Fruit fly (Drosophila melanogaster): ENCODE data around the gene CG44198.

CG44198 gene

DNA sequence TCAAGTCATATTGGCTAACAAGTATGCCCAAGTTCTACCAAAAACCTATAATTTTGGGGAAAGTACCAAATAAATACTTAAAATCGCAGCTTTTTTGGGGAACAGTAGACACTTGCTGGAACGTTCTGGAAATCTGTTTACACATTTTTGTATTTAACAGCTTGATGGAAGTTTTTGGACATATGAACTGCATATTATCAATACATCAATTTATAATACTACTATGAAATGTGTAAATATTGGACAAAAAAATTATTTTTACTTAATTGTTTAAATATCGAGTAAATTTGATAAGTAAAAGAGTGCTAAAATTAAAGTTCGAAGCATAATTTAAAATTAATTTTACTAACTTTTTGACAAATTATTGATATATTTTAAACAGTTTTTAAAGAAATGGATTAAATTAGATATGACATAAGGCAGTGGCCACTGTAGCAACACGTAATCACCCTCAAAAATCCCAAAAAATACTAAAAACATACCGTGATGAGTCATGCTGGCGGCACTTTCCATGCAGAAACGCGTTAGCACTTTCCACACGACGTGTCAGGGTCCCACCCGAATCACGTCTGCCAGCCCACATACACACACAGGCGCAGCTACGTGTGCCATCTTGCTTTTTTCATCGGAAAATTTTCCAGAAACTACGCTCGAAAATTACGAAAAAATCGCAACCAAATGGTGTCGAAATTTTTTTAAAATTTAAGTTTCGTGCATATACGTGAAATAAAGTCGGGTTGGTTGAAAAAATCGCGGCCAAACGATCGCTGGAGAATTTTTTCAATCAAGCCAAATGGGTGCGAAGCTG lies 46.3 kb upstream of the CG44198 start, which contains the start of gene Sirt1 (continued):
- TF ChIP-seq Fer3 (tag; optimal IDR thresholded peaks at IDR 0.05) (peak; percentile 78), CG18262 (tag; optimal IDR thresholded peaks at IDR 0.05) (peak; percentile 94), her (GFP tag; optimal IDR thresholded peaks at IDR 0.05) (peak; percentile 42), Bgb (GFP tag; IDR thresholded peaks at IDR 0.05; ENCODE audit: partially characterized antibody) (peak; percentile 48; the same call in 1 of the 2 replicates), gsb (GFP tag; IDR thresholded peaks at IDR 0.05) (peak; percentile 52; the same call in 1 of the 2 replicates), trem (tag; optimal IDR thresholded peaks at IDR 0.05) (peak; percentile 61), Myb (GFP tag; optimal IDR thresholded peaks at IDR 0.05) (no peak), CG10654 (GFP tag; optimal IDR thresholded peaks at IDR 0.05) (peak; percentile 76), pb (GFP tag; optimal IDR thresholded peaks at IDR 0.05) (no peak), CG43689 (GFP tag; IDR thresholded peaks at IDR 0.05) (peak; percentile 58), CG1233 (GFP tag; optimal IDR thresholded peaks at IDR 0.05) (peak; percentile 86), CG13123 (GFP tag; optimal IDR thresholded peaks at IDR 0.05) (peak; percentile 72), CG6272 (GFP tag; IDR thresholded peaks at IDR 0.05) (peak; percentile 63), fd3F (GFP tag; optimal IDR thresholded peaks at IDR 0.05) (peak; percentile 87), NfI (GFP tag; optimal IDR thresholded peaks at IDR 0.05) (peak; percentile 81), CG11696 (GFP tag; IDR thresholded peaks at IDR 0.05) (0 out of 2 replicates have a peak, but pooled peaks have one; percentile 35), CG1529 (GFP tag; optimal IDR thresholded peaks at IDR 0.05) (peak; percentile 65), mam (GFP tag; optimal IDR thresholded peaks at IDR 0.05) (peak; percentile 59), CG10366 (GFP tag; IDR thresholded peaks at IDR 0.05) (peak; percentile 61), ATbp (GFP tag; optimal IDR thresholded peaks at IDR 0.05) (peak; percentile 62), Hr51 (GFP tag; optimal IDR thresholded peaks at IDR 0.05) (peak; percentile 7 to 89), CG2678 (tag; optimal IDR thresholded peaks at IDR 0.05) (peak; percentile 96), oc (tag; optimal IDR thresholded peaks at IDR 0.05) (no peak), yki (optimal IDR thresholded peaks at IDR 0.05) (no peak), D19A (tag; optimal IDR thresholded peaks at IDR 0.05) (no peak), CG12769 (tag; optimal IDR thresholded peaks at IDR 0.05) (peak; percentile 14), nerfin-2 (GFP tag; IDR thresholded peaks at IDR 0.05; ENCODE audit: partially characterized antibody) (no peak), CG12219 (GFP tag; optimal IDR thresholded peaks at IDR 0.05) (peak; percentile 16), ro (GFP tag; IDR thresholded peaks at IDR 0.05) (peak; percentile 66; the same call in 1 of the 2 replicates), Spps (tag; optimal IDR thresholded peaks at IDR 0.05) (peak; percentile 58), odd (GFP tag; optimal IDR thresholded peaks at IDR 0.05) (peak; percentile 80), CG2199 (GFP tag; IDR thresholded peaks at IDR 0.05) (no peak), CG7928 (GFP tag; optimal IDR thresholded peaks at IDR 0.05) (peak; percentile 51), HHEX (GFP tag; optimal IDR thresholded peaks at IDR 0.05) (peak; percentile 82), sna (GFP tag; IDR thresholded peaks at IDR 0.05; ENCODE audit: partially characterized antibody) (no peak), pnt (GFP tag; optimal IDR thresholded peaks at IDR 0.05) (peak; percentile 59), chinmo (GFP tag; IDR thresholded peaks at IDR 0.05; ENCODE audit: partially characterized antibody) (no peak; the same call in 3 of the 4 replicates), wdn (GFP tag; IDR thresholded peaks at IDR 0.05) (peak; percentile 66), Mrtf (GFP tag; IDR thresholded peaks at IDR 0.05) (peak; percentile 66), Hr78 (GFP tag; optimal IDR thresholded peaks at IDR 0.05) (no peak), Deaf1 (tag; optimal IDR thresholded peaks at IDR 0.05) (peak; percentile 59), corto (GFP tag; optimal IDR thresholded peaks at IDR 0.05) (no peak), CG5953 (GFP tag; IDR thresholded peaks at IDR 0.05) (peak; percentile 29; the same call in 1 of the 2 replicates), slbo (GFP tag; IDR thresholded peaks at IDR 0.05) (peak; percentile 89), Gug (GFP tag; IDR thresholded peaks at IDR 0.05) (peak; percentile 77; the same call in 3 of the 4 replicates), CG8290 (GFP tag; optimal IDR thresholded peaks at IDR 0.05) (peak; percentile 83), CG8290 (tag; optimal IDR thresholded peaks at IDR 0.05) (peak; percentile 2 to 7), chn (GFP tag; optimal IDR thresholded peaks at IDR 0.05) (peak; percentile 35), Hey (tag; optimal IDR thresholded peaks at IDR 0.05) (no peak)
